Worm (Caenorhabditis elegans) whole organism, early embryonic: Measurements from ENCODE around the gene W04H10.5.
"Not testable (repeated sequence)": the region's sequence is repeated elsewhere in the genome, so short reads cannot be mapped to it uniquely, and the experiment has no call there.

ENCODE experiments used
- B0310.2 ChIP-seq: sonication (generic microtip); optimal IDR thresholded peaks from 2 replicates; lab custom pipeline; 2016; ENCODE audit warnings: mild to moderate bottlenecking, missing genetic modification characterization, missing compliant biosample characterization
- F13C5.2 ChIP-seq: sonication (generic microtip); optimal IDR thresholded peaks from 2 replicates; lab custom pipeline; 2017; ENCODE audit warnings: mild to moderate bottlenecking, missing genetic modification characterization, inconsistent platforms, missing compliant biosample characterization
- ama-1 ChIP-seq: fragments of 150-350 bp; optimal IDR thresholded peaks from 2 replicates; lab custom pipeline; 2014
- flt-1 ChIP-seq: fragments of 200-800 bp; sonication (Bioruptor generic); IDR thresholded peaks from 2 replicates; pipeline ENCODE4 v1.3.6; 2022; ENCODE audit warnings: missing genetic modification characterization, missing compliant biosample characterization
- hmg-4 ChIP-seq: fragments of 200-800 bp; sonication (Bioruptor generic); optimal IDR thresholded peaks from 2 replicates; lab custom pipeline; 2018; ENCODE audit warnings: mild to moderate bottlenecking, missing genetic modification characterization, missing compliant biosample characterization
- pes-1 ChIP-seq: fragments of 200-800 bp; sonication (Bioruptor generic); IDR thresholded peaks from 2 replicates; pipeline ENCODE4 v1.3.6; 2022; ENCODE audit warnings: missing genetic modification reagents, missing genetic modification characterization, missing compliant biosample characterization

DNA sequence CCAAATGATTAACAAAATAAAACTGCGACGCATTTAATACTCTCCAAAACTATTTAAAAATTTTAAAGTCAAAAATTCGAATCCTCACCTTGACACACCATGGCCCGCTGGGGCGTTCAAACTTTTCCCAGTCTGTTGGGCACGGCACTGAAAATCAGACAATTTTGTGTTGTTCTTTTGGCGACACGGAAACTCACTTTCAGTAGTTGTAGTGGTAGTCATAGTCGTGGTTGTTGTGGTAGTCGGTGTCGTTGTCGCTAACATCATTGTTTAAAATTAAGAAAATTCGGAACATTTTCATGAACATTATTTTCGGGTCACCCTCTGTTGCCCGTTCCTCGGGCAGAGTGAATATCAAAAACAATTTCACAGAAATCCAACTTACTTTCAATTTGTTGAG, 6.2 kb downstream of the W04H10.5 start, which contains the start of gene clec-118:
- not testable (repeated sequence) for TF ChIP-seq ama-1 (lab: Kevin White, UChicago); F13C5.2; pes-1 (GFP tag; lab: Robert Waterston, UW); B0310.2 (tag; lab: Kevin White, UChicago); hmg-4; flt-1
